Fruit fly (Drosophila melanogaster) whole organism: ENCODE results near the gene shep.

ENCODE experiments used
- CG8478 ChIP-seq: fragments of >200 bp; optimal IDR thresholded peaks from 2 replicates; lab custom pipeline; 2018; ENCODE audit warnings: inconsistent platforms
- Dll ChIP-seq: fragments of >200 bp; optimal IDR thresholded peaks from 2 replicates; lab custom pipeline; 2017
- pan ChIP-seq: fragments of >200 bp; optimal IDR thresholded peaks from 2 replicates; lab custom pipeline; 2017
- psq ChIP-seq: fragments of >200 bp; optimal IDR thresholded peaks from 2 replicates; lab custom pipeline; 2017
- usp ChIP-seq: fragments of >200 bp; optimal IDR thresholded peaks from 2 replicates; lab custom pipeline; 2017; ENCODE audit warnings: missing biosample characterization, missing genetic modification characterization, mixed read lengths

DNA sequence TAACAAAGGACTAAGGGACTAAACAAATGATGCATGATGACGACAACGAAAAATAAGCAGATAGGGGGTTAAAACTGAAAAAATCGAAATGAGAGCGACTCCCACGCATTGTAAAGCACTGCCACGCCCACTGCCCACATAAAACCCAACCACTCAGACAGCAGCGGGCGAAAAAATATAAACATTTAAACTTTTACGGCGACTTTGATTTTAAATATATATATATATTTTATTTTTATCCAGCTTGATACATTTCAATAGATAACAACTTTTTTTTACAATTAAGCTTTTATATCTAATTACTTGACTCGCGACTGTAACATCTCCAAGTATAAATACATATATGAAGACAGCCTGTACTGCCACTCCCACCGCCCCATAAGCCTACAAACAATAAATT, 1.1 kb upstream of the shep start:
- TF ChIP-seq pan (lab: Kevin White, UChicago) (no peak), psq (lab: Kevin White, UChicago) (no peak), CG8478 (lab: Kevin White, UChicago) (no peak), Dll (lab: Kevin White, UChicago) (no peak), usp (GFP tag; lab: Kevin White, UChicago) (no peak)
